Worm (Caenorhabditis elegans) whole organism, L1 larva: ENCODE results near the gene stt-3.

Experiments
- ceh-82 ChIP-seq, 3 experiments: fragments of 150-350 bp in 1 of 3; sonication (generic microtip) in 2 of 3; optimal IDR thresholded peaks; 2 replicates each; lab custom pipeline; 2014 to 2017; ENCODE audit warnings: missing biosample characterization in 3 of 3, missing genetic modification characterization in 3 of 3
- nhr-12 ChIP-seq: sonication (generic microtip); optimal IDR thresholded peaks from 2 replicates; lab custom pipeline; 2017; ENCODE audit warnings: missing biosample characterization, missing genetic modification characterization
- nhr-28 ChIP-seq: fragments of 150-350 bp; optimal IDR thresholded peaks from 2 replicates; lab custom pipeline; 2014; ENCODE audit warnings: missing biosample characterization, missing genetic modification characterization
- unc-62 ChIP-seq: fragments of 150-350 bp; optimal IDR thresholded peaks from 2 replicates; lab custom pipeline; 2014; ENCODE audit warnings: missing biosample characterization, missing genetic modification reagents, missing genetic modification characterization
- xbp-1 ChIP-seq: sonication (generic microtip); optimal IDR thresholded peaks from 2 replicates; lab custom pipeline; 2016; ENCODE audit warnings: missing genetic modification characterization, missing compliant biosample characterization

DNA sequence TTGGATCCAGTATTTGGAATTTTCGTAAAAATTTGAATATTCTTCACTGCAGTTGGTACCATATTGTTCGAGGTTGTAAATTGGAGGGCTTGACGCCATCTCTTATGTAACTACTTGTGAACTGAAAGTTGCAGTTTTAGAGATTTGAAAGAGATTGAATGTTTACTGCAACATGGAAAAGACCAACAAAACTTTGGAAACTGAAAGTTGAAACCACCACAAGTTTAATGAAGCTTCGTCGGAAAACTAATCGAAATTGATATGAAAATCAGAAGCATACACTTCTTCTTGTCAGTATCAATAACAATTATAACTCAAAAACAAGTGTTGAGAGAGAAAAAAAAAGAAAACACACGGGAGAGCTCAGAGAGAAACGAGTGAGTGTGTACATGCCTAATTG is 19.6 kb downstream of the stt-3 start, which contains the start of gene srg-7:
- TF ChIP-seq nhr-12 (tag; lab: Kevin White, UChicago) (no peak), nhr-28 (tag; lab: Kevin White, UChicago) (no peak), unc-62 (GFP tag; lab: Kevin White, UChicago) (no peak), xbp-1 (no peak), ceh-82 (tag; optimal IDR thresholded peaks at IDR 0.05; lab: Kevin White, UChicago) (no peak)
